Worm (Caenorhabditis elegans) whole organism, mixed stage, embryonic: Measurements from ENCODE around the gene F54F7.10.

ENCODE experiments used
- M03D4.4 ChIP-seq: sonication (generic microtip); optimal IDR thresholded peaks from 2 replicates; lab custom pipeline; 2017; ENCODE audit warnings: mild to moderate bottlenecking, missing genetic modification characterization, missing compliant biosample characterization
- bed-3 ChIP-seq: fragments of 200-800 bp; sonication (Bioruptor generic); optimal IDR thresholded peaks from 3 replicates; lab custom pipeline; 2018; ENCODE audit warnings: mild to moderate bottlenecking, missing genetic modification characterization, moderate library complexity, missing compliant biosample characterization
- blmp-1 ChIP-seq: fragments of 150-350 bp; optimal IDR thresholded peaks from 2 replicates; lab custom pipeline; 2014; ENCODE audit warnings: missing biosample characterization, missing genetic modification characterization
- ceh-39 ChIP-seq: fragments of 150-350 bp; optimal IDR thresholded peaks from 2 replicates; lab custom pipeline; 2014; ENCODE audit warnings: missing biosample characterization, missing genetic modification characterization
- ceh-43 ChIP-seq: fragments of 200-800 bp; sonication (Bioruptor generic); optimal IDR thresholded peaks from 2 replicates; lab custom pipeline; 2018; ENCODE audit warnings: mild to moderate bottlenecking, missing genetic modification characterization, moderate library complexity, missing compliant biosample characterization
- ceh-83 ChIP-seq: fragments of 200-800 bp; sonication (Bioruptor generic); optimal IDR thresholded peaks from 2 replicates; lab custom pipeline; 2018; ENCODE audit warnings: mild to moderate bottlenecking, missing genetic modification characterization, missing compliant biosample characterization
- ces-1 ChIP-seq: fragments of 150-350 bp; optimal IDR thresholded peaks from 2 replicates; lab custom pipeline; 2014; ENCODE audit warnings: missing biosample characterization, missing genetic modification reagents, missing genetic modification characterization
- drap-1 ChIP-seq: fragments of 200-800 bp; sonication (Bioruptor generic); optimal IDR thresholded peaks from 3 replicates; lab custom pipeline; 2018; ENCODE audit warnings: mild to moderate bottlenecking, missing genetic modification characterization, missing compliant biosample characterization
- elt-1 ChIP-seq: sonication (generic microtip); optimal IDR thresholded peaks from 2 replicates; lab custom pipeline; 2017; ENCODE audit warnings: missing genetic modification characterization, mild to moderate bottlenecking, missing compliant biosample characterization, antibody characterized with exemption, moderate library complexity, borderline replicate concordance; ENCODE audit not compliant: insufficient read depth
- elt-3 ChIP-seq: fragments of 150-350 bp; optimal IDR thresholded peaks from 2 replicates; lab custom pipeline; 2014; ENCODE audit warnings: missing biosample characterization, missing genetic modification characterization
- ham-2 ChIP-seq: fragments of 200-800 bp; sonication (Bioruptor generic); optimal IDR thresholded peaks from 2 replicates; lab custom pipeline; 2018; ENCODE audit warnings: mild to moderate bottlenecking, missing genetic modification characterization, missing compliant biosample characterization
- hlh-1 ChIP-seq: fragments of 150-350 bp; optimal IDR thresholded peaks from 2 replicates; lab custom pipeline; 2014; ENCODE audit warnings: missing biosample characterization, missing genetic modification reagents, missing genetic modification characterization
- lin-13 ChIP-seq: fragments of 150-350 bp; optimal IDR thresholded peaks from 2 replicates; lab custom pipeline; 2014; ENCODE audit warnings: missing biosample characterization, missing genetic modification characterization
- lsy-2 ChIP-seq: fragments of 150-350 bp; optimal IDR thresholded peaks from 2 replicates; lab custom pipeline; 2014; ENCODE audit warnings: missing biosample characterization, missing genetic modification characterization
- mab-5 ChIP-seq: fragments of 150-350 bp; optimal IDR thresholded peaks from 2 replicates; lab custom pipeline; 2014; ENCODE audit warnings: missing biosample characterization, missing genetic modification characterization
- mep-1 ChIP-seq: fragments of 150-350 bp; optimal IDR thresholded peaks from 2 replicates; lab custom pipeline; 2017; ENCODE audit warnings: missing biosample characterization, missing genetic modification reagents, missing genetic modification characterization, inconsistent platforms
- nhr-12 ChIP-seq: fragments of 150-350 bp; optimal IDR thresholded peaks from 2 replicates; lab custom pipeline; 2014; ENCODE audit warnings: missing biosample characterization, missing genetic modification characterization
- nhr-237 ChIP-seq: fragments of 150-350 bp; optimal IDR thresholded peaks from 2 replicates; lab custom pipeline; 2014; ENCODE audit warnings: missing biosample characterization, missing genetic modification characterization
- nhr-28 ChIP-seq: fragments of 150-350 bp; optimal IDR thresholded peaks from 2 replicates; lab custom pipeline; 2014; ENCODE audit warnings: missing biosample characterization, missing genetic modification characterization
- nhr-76 ChIP-seq: sonication (generic microtip); optimal IDR thresholded peaks from 2 replicates; lab custom pipeline; 2017; ENCODE audit warnings: missing biosample characterization, missing genetic modification characterization
- pha-4 ChIP-seq: fragments of 150-350 bp; optimal IDR thresholded peaks from 2 replicates; lab custom pipeline; 2018; ENCODE audit warnings: missing biosample characterization, missing genetic modification reagents, missing genetic modification characterization
- sem-2 ChIP-seq: fragments of 200-800 bp; sonication (Bioruptor generic); optimal IDR thresholded peaks from 2 replicates; lab custom pipeline; 2018; ENCODE audit warnings: mild to moderate bottlenecking, missing genetic modification characterization, missing compliant biosample characterization
- snpc-4 ChIP-seq: fragments of 150-350 bp; optimal IDR thresholded peaks from 2 replicates; lab custom pipeline; 2014; ENCODE audit warnings: missing biosample characterization, missing genetic modification characterization
- sptf-1 ChIP-seq: sonication (generic microtip); optimal IDR thresholded peaks from 2 replicates; lab custom pipeline; 2017; ENCODE audit warnings: mild to moderate bottlenecking, missing genetic modification characterization, moderate library complexity, missing compliant biosample characterization
- tbx-8 ChIP-seq: fragments of 200-800 bp; sonication (Bioruptor generic); optimal IDR thresholded peaks from 2 replicates; lab custom pipeline; 2018; ENCODE audit warnings: mild to moderate bottlenecking, missing genetic modification characterization, moderate library complexity, missing compliant biosample characterization
- unc-120 ChIP-seq: sonication (generic microtip); optimal IDR thresholded peaks from 2 replicates; lab custom pipeline; 2017; ENCODE audit warnings: missing genetic modification characterization, missing compliant biosample characterization; ENCODE audit not compliant: poor library complexity, severe bottlenecking
- unc-39 ChIP-seq: fragments of 150-350 bp; optimal IDR thresholded peaks from 2 replicates; lab custom pipeline; 2014; ENCODE audit warnings: missing biosample characterization, missing genetic modification characterization
- zip-8 ChIP-seq: fragments of 150-350 bp; optimal IDR thresholded peaks from 2 replicates; lab custom pipeline; 2014; ENCODE audit warnings: missing biosample characterization, missing genetic modification characterization

The F54F7.10 gene

ce11 chrX:11885577-11885976, 22.2 kb downstream of the F54F7.10 start, which contains the start of gene Y62H9A.7:
TSS of gene Y62H9A.7 (minus strand) at chrX:11885677.
- no peak for TF ChIP-seq sptf-1
- TF ChIP-seq ces-1 (GFP tag; lab: Kevin White, UChicago) = no peak
- TF ChIP-seq mab-5 = no peak
- no peak for TF ChIP-seq tbx-8 (GFP tag; lab: Kevin White, UChicago)
- TF ChIP-seq bed-3 (GFP tag; lab: Kevin White, UChicago) = no peak
- TF ChIP-seq ceh-83 (GFP tag; lab: Kevin White, UChicago) = no peak
- no peak for TF ChIP-seq pha-4 (tag; lab: Kevin White, UChicago)

ce11 chrX:11892328-11892727, 28.9 kb downstream of the F54F7.10 start, which contains the start of gene Y62H9A.8:
TSS of gene Y62H9A.8 (minus strand) at chrX:11892428.
- TF ChIP-seq M03D4.4 (tag; lab: Kevin White, UChicago) (no peak), sptf-1 (no peak), ceh-43 (GFP tag; lab: Kevin White, UChicago) (no peak), elt-1 (tag; lab: Kevin White, UChicago) (no peak), ces-1 (GFP tag; lab: Kevin White, UChicago) (no peak), snpc-4 (tag; lab: Kevin White, UChicago) (no peak), ham-2 (GFP tag; lab: Kevin White, UChicago) (no peak), nhr-76 (no peak), blmp-1 (tag; lab: Kevin White, UChicago) (no peak), lsy-2 (tag; lab: Kevin White, UChicago) (no peak), bed-3 (GFP tag; lab: Kevin White, UChicago) (no peak), ceh-83 (GFP tag; lab: Kevin White, UChicago) (no peak), nhr-28 (tag; lab: Kevin White, UChicago) (no peak), zip-8 (tag; lab: Kevin White, UChicago) (no peak), mab-5 (no peak), unc-39 (tag; lab: Kevin White, UChicago) (no peak), elt-3 (tag; lab: Kevin White, UChicago) (no peak), sem-2 (GFP tag; lab: Kevin White, UChicago) (no peak)

ce11 chrX:11896708-11897107, 33.3 kb downstream of the F54F7.10 start:
- TF ChIP-seq zip-8 (tag; lab: Kevin White, UChicago) (no peak), hlh-1 (tag; lab: Kevin White, UChicago) (no peak), nhr-76 (no peak)

ce11 chrX:11898040-11898439, 34.6 kb downstream of the F54F7.10 start, which contains the start of gene Y62H9A.9:
TSS of gene Y62H9A.9 (minus strand) at chrX:11898140.
- no peak for TF ChIP-seq drap-1 (GFP tag; lab: Kevin White, UChicago)
- no peak for TF ChIP-seq sptf-1

ce11 chrX:11899031-11899430, 35.6 kb downstream of the F54F7.10 start:
- TF ChIP-seq sem-2 (GFP tag; lab: Kevin White, UChicago) (no peak), elt-3 (tag; lab: Kevin White, UChicago) (no peak), mep-1 (peak; percentile 15), nhr-76 (no peak), ces-1 (GFP tag; lab: Kevin White, UChicago) (peak; percentile 27)

- TF ChIP-seq ceh-39 = no peak
- no peak for TF ChIP-seq ces-1 (GFP tag; lab: Kevin White, UChicago)
- no peak for TF ChIP-seq lsy-2 (tag; lab: Kevin White, UChicago)
- no peak for TF ChIP-seq tbx-8 (GFP tag; lab: Kevin White, UChicago)
- no peak for TF ChIP-seq bed-3 (GFP tag; lab: Kevin White, UChicago)
- no peak for TF ChIP-seq lin-13
- TF ChIP-seq nhr-12 (tag; lab: Kevin White, UChicago) = no peak
- TF ChIP-seq blmp-1 (tag; lab: Kevin White, UChicago) = no peak
- TF ChIP-seq ceh-43 (GFP tag; lab: Kevin White, UChicago) = no peak
- TF ChIP-seq nhr-237 = no peak
- no peak for TF ChIP-seq elt-3 (tag; lab: Kevin White, UChicago)
- TF ChIP-seq unc-120 = no peak
- no peak for TF ChIP-seq nhr-76
- TF ChIP-seq M03D4.4 (tag; lab: Kevin White, UChicago) = no peak
- TF ChIP-seq mep-1 = no peak
Observed at ce11 chrX:11902661-11903060, 39.3 kb downstream of the F54F7.10 start, which contains the start of gene Y62H9A.10. TSS of gene Y62H9A.10 (minus strand) at chrX:11902761.
